Fruit fly (Drosophila melanogaster) whole organism, embryonic: Measurements from ENCODE around the gene Utx.
A peak's percentile ranks its signal among the peaks of the same experiment; 100 is the strongest.

Source experiments
- Ada2b ChIP-seq: fragments of 200-800 bp; sonication (Bioruptor generic); IDR thresholded peaks from 2 replicates; pipeline ENCODE4 v1.3.6; 2022; ENCODE audit warnings: missing biosample characterization, missing genetic modification characterization
- Awh ChIP-seq: fragments of 200-800 bp; sonication (Bioruptor generic); IDR thresholded peaks from 2 replicates; pipeline ENCODE4, ENCODE4 v1.3.6; 2022; ENCODE audit warnings: missing biosample characterization, missing genetic modification characterization
- CG11504 ChIP-seq: fragments of 200-800 bp; sonication (Bioruptor generic); optimal IDR thresholded peaks from 3 replicates; lab custom pipeline; 2019; ENCODE audit warnings: missing biosample characterization, mild to moderate bottlenecking, missing genetic modification characterization, moderate library complexity
- CG12219 ChIP-seq: fragments of 200-800 bp; sonication (Bioruptor generic); optimal IDR thresholded peaks from 3 replicates; lab custom pipeline; 2018; ENCODE audit warnings: missing biosample characterization, mild to moderate bottlenecking, missing genetic modification characterization
- CG12299 ChIP-seq: fragments of 200-800 bp; sonication (Bioruptor generic); optimal IDR thresholded peaks from 2 replicates; lab custom pipeline; 2018; ENCODE audit warnings: missing biosample characterization, mild to moderate bottlenecking, missing genetic modification characterization
- CG15514 ChIP-seq: fragments of 200-800 bp; sonication (Bioruptor generic); optimal IDR thresholded peaks from 3 replicates; lab custom pipeline; 2017; ENCODE audit warnings: missing biosample characterization, missing genetic modification characterization, mild to moderate bottlenecking, moderate library complexity, missing genetic modification reagents
- CG1602 ChIP-seq: fragments of 200-800 bp; sonication (Bioruptor generic); optimal IDR thresholded peaks from 3 replicates; lab custom pipeline; 2016; ENCODE audit warnings: missing biosample characterization, missing genetic modification characterization
- CG17359 ChIP-seq: fragments of 200-800 bp; sonication (Bioruptor generic); optimal IDR thresholded peaks from 3 replicates; lab custom pipeline; 2018; ENCODE audit warnings: missing biosample characterization, mild to moderate bottlenecking, missing genetic modification characterization, moderate library complexity
- CG18764 ChIP-seq: fragments of 200-800 bp; sonication (Bioruptor generic); optimal IDR thresholded peaks from 3 replicates; lab custom pipeline; 2016; ENCODE audit warnings: missing biosample characterization, missing genetic modification characterization
- CG31365 ChIP-seq: fragments of 200-800 bp; sonication (Bioruptor generic); optimal IDR thresholded peaks from 2 replicates; lab custom pipeline; 2018; ENCODE audit warnings: missing biosample characterization, mild to moderate bottlenecking, missing genetic modification characterization
- CG32532 ChIP-seq: fragments of 200-800 bp; sonication (Bioruptor generic); IDR thresholded peaks from 2 replicates; pipeline ENCODE4 v1.3.6; 2022; ENCODE audit warnings: missing biosample characterization, missing genetic modification characterization
- CG43689 ChIP-seq: fragments of 200-800 bp; sonication (Bioruptor generic); IDR thresholded peaks from 2 replicates; pipeline ENCODE4 v1.3.6; 2022; ENCODE audit warnings: missing biosample characterization, missing genetic modification characterization
- CG4707 ChIP-seq: fragments of 200-800 bp; sonication (Bioruptor generic); optimal IDR thresholded peaks from 2 replicates; lab custom pipeline; 2018; ENCODE audit warnings: missing biosample characterization, mild to moderate bottlenecking, missing genetic modification characterization, moderate library complexity
- CG5180 ChIP-seq: fragments of 200-800 bp; sonication (Bioruptor generic); optimal IDR thresholded peaks from 3 replicates; lab custom pipeline; 2017; ENCODE audit warnings: missing biosample characterization, missing genetic modification characterization, mild to moderate bottlenecking, moderate library complexity, missing genetic modification reagents
- CG7271 ChIP-seq: fragments of 200-800 bp; sonication (Bioruptor generic); optimal IDR thresholded peaks from 2 replicates; lab custom pipeline; 2018; ENCODE audit warnings: missing biosample characterization, mild to moderate bottlenecking, missing genetic modification characterization, moderate library complexity
- CG8281 ChIP-seq: fragments of 200-800 bp; sonication (Bioruptor generic); optimal IDR thresholded peaks from 2 replicates; lab custom pipeline; 2018; ENCODE audit warnings: missing biosample characterization, mild to moderate bottlenecking, missing genetic modification characterization, moderate library complexity
- CG9727 ChIP-seq: fragments of 200-800 bp; sonication (Bioruptor generic); optimal IDR thresholded peaks from 3 replicates; lab custom pipeline; 2017; ENCODE audit warnings: missing biosample characterization, mild to moderate bottlenecking, missing genetic modification characterization
- Deaf1 ChIP-seq: fragments of 200-800 bp; optimal IDR thresholded peaks from 3 replicates; lab custom pipeline; 2019; ENCODE audit warnings: missing biosample characterization, mild to moderate bottlenecking, missing genetic modification characterization, moderate library complexity
- Dip2 ChIP-seq: fragments of 200-800 bp; sonication (Bioruptor generic); IDR thresholded peaks from 2 replicates; pipeline ENCODE4 v1.3.6; 2022; ENCODE audit warnings: missing biosample characterization, missing genetic modification characterization
- Ets97D ChIP-seq: fragments of 200-800 bp; sonication (Bioruptor generic); optimal IDR thresholded peaks from 3 replicates; lab custom pipeline; 2016; ENCODE audit warnings: missing biosample characterization, missing genetic modification characterization
- Fer3 ChIP-seq: fragments of 200-800 bp; sonication (Bioruptor generic); optimal IDR thresholded peaks from 2 replicates; lab custom pipeline; 2018; ENCODE audit warnings: missing biosample characterization, mild to moderate bottlenecking, missing genetic modification characterization, moderate library complexity
- HLH3B ChIP-seq: fragments of 200-800 bp; sonication (Bioruptor generic); IDR thresholded peaks from 2 replicates; pipeline ENCODE4 v1.3.6; 2022; ENCODE audit warnings: missing biosample characterization, missing genetic modification characterization
- Hmx ChIP-seq: fragments of 200-800 bp; sonication (Bioruptor generic); optimal IDR thresholded peaks from 2 replicates; lab custom pipeline; 2016; ENCODE audit warnings: missing biosample characterization, missing genetic modification characterization
- Hr39 ChIP-seq: fragments of >200 bp; optimal IDR thresholded peaks from 2 replicates; lab custom pipeline; 2017
- Med ChIP-seq: fragments of 200-800 bp; sonication (Bioruptor generic); peaks from one replicate; lab custom pipeline; 2016; ENCODE audit warnings: missing biosample characterization, missing genetic modification characterization, mild to moderate bottlenecking, inconsistent platforms, moderate library complexity
- Mrtf ChIP-seq: fragments of 200-800 bp; sonication (Bioruptor generic); IDR thresholded peaks from 3 replicates; pipeline ENCODE4 v1.3.6; 2022; ENCODE audit warnings: missing biosample characterization, missing genetic modification characterization
- NfI ChIP-seq: fragments of 200-800 bp; sonication (Bioruptor generic); optimal IDR thresholded peaks from 3 replicates; lab custom pipeline; 2018; ENCODE audit warnings: missing biosample characterization, mild to moderate bottlenecking, missing genetic modification characterization, moderate library complexity
- Poxn ChIP-seq: fragments of 200-800 bp; sonication (Bioruptor generic); IDR thresholded peaks from 2 replicates; pipeline ENCODE4 v1.3.6; 2022; ENCODE audit warnings: missing biosample characterization, missing genetic modification characterization
- Taf1 ChIP-seq: fragments of 200-800 bp; sonication (Bioruptor generic); IDR thresholded peaks from 2 replicates; pipeline ENCODE4 v1.3.6; 2022; ENCODE audit warnings: missing biosample characterization, missing genetic modification characterization
- caup ChIP-seq: fragments of 200-800 bp; sonication (Bioruptor generic); optimal IDR thresholded peaks from 3 replicates; lab custom pipeline; 2017; ENCODE audit warnings: missing biosample characterization, mild to moderate bottlenecking, missing genetic modification characterization, moderate library complexity; ENCODE audit not compliant: severe bottlenecking
- chm ChIP-seq: fragments of 200-800 bp; sonication (Bioruptor generic); IDR thresholded peaks from 2 replicates; pipeline ENCODE4 v1.3.6; 2022; ENCODE audit warnings: missing biosample characterization, missing genetic modification characterization
- croc ChIP-seq: fragments of 200-800 bp; sonication (Bioruptor generic); conservative IDR thresholded peaks from 3 replicates; pipeline ENCODE4 v1.3.6; 2022; ENCODE audit warnings: missing biosample characterization, missing genetic modification characterization
- dmrt99B ChIP-seq: fragments of 200-800 bp; sonication (Bioruptor generic); optimal IDR thresholded peaks from 2 replicates; lab custom pipeline; 2018; ENCODE audit warnings: missing biosample characterization, mild to moderate bottlenecking, missing genetic modification characterization, moderate library complexity
- eve ChIP-seq, 2 experiments: fragments of >200 bp; optimal IDR thresholded peaks; 2 replicates each; lab custom pipeline; 2017; ENCODE audit warnings: missing biosample characterization in 2 of 2, missing genetic modification characterization in 2 of 2
- fd3F ChIP-seq: fragments of 200-800 bp; sonication (Bioruptor generic); optimal IDR thresholded peaks from 2 replicates; lab custom pipeline; 2018; ENCODE audit warnings: missing biosample characterization, mild to moderate bottlenecking, missing genetic modification characterization, moderate library complexity
- gt ChIP-seq: fragments of 200-800 bp; sonication (Bioruptor generic); IDR thresholded peaks from 2 replicates; pipeline ENCODE4 v1.3.6; 2022; ENCODE audit warnings: missing biosample characterization, missing genetic modification characterization
- her ChIP-seq: fragments of 200-800 bp; sonication (Bioruptor generic); optimal IDR thresholded peaks from 2 replicates; lab custom pipeline; 2016; ENCODE audit warnings: missing biosample characterization, missing genetic modification characterization
- hth ChIP-seq: fragments of >200 bp; optimal IDR thresholded peaks from 2 replicates; lab custom pipeline; 2017; ENCODE audit warnings: inconsistent platforms
- lilli ChIP-seq: fragments of 200-800 bp; sonication (Bioruptor generic); optimal IDR thresholded peaks from 3 replicates; lab custom pipeline; 2016; ENCODE audit warnings: missing biosample characterization, missing genetic modification characterization
- mam ChIP-seq: fragments of 200-800 bp; sonication (Bioruptor generic); optimal IDR thresholded peaks from 3 replicates; lab custom pipeline; 2016; ENCODE audit warnings: missing biosample characterization, missing genetic modification characterization
- odd ChIP-seq: fragments of 200-800 bp; sonication (Bioruptor generic); optimal IDR thresholded peaks from 2 replicates; lab custom pipeline; 2017; ENCODE audit warnings: missing biosample characterization, mild to moderate bottlenecking, missing genetic modification characterization
- pho ChIP-seq: fragments of 200-800 bp; sonication (Bioruptor generic); optimal IDR thresholded peaks from 2 replicates; lab custom pipeline; 2016; ENCODE audit warnings: missing biosample characterization, missing genetic modification characterization
- pzg ChIP-seq: fragments of 200-800 bp; sonication (Bioruptor generic); optimal IDR thresholded peaks from 3 replicates; lab custom pipeline; 2018; ENCODE audit warnings: missing biosample characterization, mild to moderate bottlenecking, missing genetic modification characterization, moderate library complexity
- run ChIP-seq: fragments of 200-800 bp; sonication (Bioruptor generic); optimal IDR thresholded peaks from 3 replicates; lab custom pipeline; 2018; ENCODE audit warnings: missing biosample characterization, mild to moderate bottlenecking, missing genetic modification characterization
- sim ChIP-seq: fragments of 200-800 bp; sonication (Bioruptor generic); IDR thresholded peaks from 2 replicates; pipeline ENCODE4 v1.3.6; 2022; ENCODE audit warnings: missing biosample characterization, missing genetic modification characterization
- slou ChIP-seq: fragments of 200-800 bp; sonication (Bioruptor generic); optimal IDR thresholded peaks from 3 replicates; lab custom pipeline; 2016; ENCODE audit warnings: missing biosample characterization, missing genetic modification characterization
- sug ChIP-seq: fragments of 200-800 bp; optimal IDR thresholded peaks from 2 replicates; lab custom pipeline; 2019; ENCODE audit warnings: missing biosample characterization, mild to moderate bottlenecking, missing genetic modification characterization, moderate library complexity
- tgo ChIP-seq: fragments of 200-800 bp; sonication (Bioruptor generic); IDR thresholded peaks from 3 replicates; pipeline ENCODE4 v1.3.6; 2022; ENCODE audit warnings: missing biosample characterization, missing genetic modification characterization
- tio ChIP-seq: fragments of 200-800 bp; sonication (Bioruptor generic); optimal IDR thresholded peaks from 2 replicates; lab custom pipeline; 2017; ENCODE audit warnings: missing biosample characterization, missing genetic modification characterization, inconsistent platforms
- usp ChIP-seq: fragments of >200 bp; optimal IDR thresholded peaks from 2 replicates; lab custom pipeline; 2017; ENCODE audit warnings: missing biosample characterization, missing genetic modification characterization
- wek ChIP-seq: fragments of 200-800 bp; sonication (Bioruptor generic); optimal IDR thresholded peaks from 3 replicates; lab custom pipeline; 2018; ENCODE audit warnings: missing biosample characterization, mild to moderate bottlenecking, missing genetic modification characterization, moderate library complexity
- zfh2 ChIP-seq: fragments of 200-800 bp; sonication (Bioruptor generic); optimal IDR thresholded peaks from 2 replicates; lab custom pipeline; 2016; ENCODE audit warnings: missing biosample characterization, missing genetic modification characterization

Utx gene

DNA sequence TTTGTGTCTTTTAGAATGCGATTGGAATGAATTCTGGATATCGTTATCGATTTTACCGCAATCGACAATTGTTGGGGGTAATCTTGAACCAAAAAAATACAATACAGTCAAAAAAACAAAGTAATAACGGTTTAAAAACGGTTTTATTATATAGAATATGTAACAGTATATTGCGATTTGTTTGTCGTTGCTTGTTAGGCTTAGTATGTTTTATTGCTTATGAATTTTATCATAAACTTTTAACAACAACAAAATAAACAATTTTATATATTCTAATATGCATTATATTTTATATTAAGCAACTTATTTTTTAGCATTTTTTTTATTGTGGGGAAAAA is 21.2 kb upstream of the Utx start, which contains the start of gene CYLD (continued):
- TF ChIP-seq CG15514 (GFP tag; lab: Kevin White, UChicago) (peak; percentile 66), caup (GFP tag; lab: Kevin White, UChicago) (no peak), CG1602 (peak; percentile 59), CG18764 (peak; percentile 42), CG9727 (GFP tag; lab: Kevin White, UChicago) (peak; percentile 72), Fer3 (tag; lab: Kevin White, UChicago) (peak; percentile 75), Dip2 (GFP tag; lab: Robert Waterston, UW) (no peak), lilli (GFP tag; lab: Kevin White, UChicago) (peak; percentile 53), eve (GFP tag; optimal IDR thresholded peaks at IDR 0.05; lab: Kevin White, UChicago) (no peak), odd (GFP tag; lab: Kevin White, UChicago) (peak; percentile 70), CG32532 (peak; percentile 84; the same call in 1 of the 2 replicates), CG43689 (GFP tag; lab: Robert Waterston, UW) (no peak), chm (no peak), CG5180 (GFP tag; lab: Kevin White, UChicago) (no peak), Hr39 (lab: Kevin White, UChicago) (no peak), Taf1 (no peak), tgo (GFP tag; lab: Robert Waterston, UW) (peak; percentile 61; the same call in 2 of the 3 replicates), pho (peak; percentile 18), CG12219 (GFP tag; lab: Kevin White, UChicago) (peak; percentile 47), Med (GFP tag; lab: Kevin White, UChicago) (peak; percentile 83), mam (GFP tag; lab: Kevin White, UChicago) (peak; percentile 30), fd3F (peak; percentile 51), CG8281 (peak; percentile 14), CG11504 (tag; lab: Kevin White, UChicago) (peak; percentile 79), hth (lab: Kevin White, UChicago) (no peak), wek (GFP tag; lab: Kevin White, UChicago) (peak; percentile 97), sug (tag; lab: Kevin White, UChicago) (peak; percentile 49), CG17359 (tag; lab: Kevin White, UChicago) (peak; percentile 77), Ada2b (GFP tag; lab: Robert Waterston, UW) (peak; percentile 40; the same call in 1 of the 2 replicates), NfI (GFP tag; lab: Kevin White, UChicago) (peak; percentile 47), slou (peak; percentile 73), Mrtf (no peak), Hmx (GFP tag; lab: Kevin White, UChicago) (peak; percentile 32), gt (GFP tag; lab: Robert Waterston, UW) (no peak), run (no peak), dmrt99B (tag; lab: Kevin White, UChicago) (peak; percentile 72), CG7271 (tag; lab: Kevin White, UChicago) (peak; percentile 44), CG12299 (tag; lab: Kevin White, UChicago) (peak; percentile 75), zfh2 (no peak), her (GFP tag; lab: Kevin White, UChicago) (no peak), Poxn (GFP tag; lab: Robert Waterston, UW) (no peak), Awh (no peak), pzg (GFP tag; lab: Kevin White, UChicago) (peak; percentile 32), HLH3B (peak; percentile 44; the same call in 1 of the 2 replicates), croc (GFP tag; lab: Robert Waterston, UW) (no peak), usp (GFP tag; lab: Kevin White, UChicago) (no peak), Deaf1 (tag; lab: Kevin White, UChicago) (no peak), sim (GFP tag; lab: Robert Waterston, UW) (no peak), CG4707 (peak; percentile 9), Ets97D (GFP tag; lab: Kevin White, UChicago) (peak; percentile 25), CG31365 (tag; lab: Kevin White, UChicago) (no peak), tio (GFP tag; lab: Kevin White, UChicago) (peak; percentile 56)
